Fruit fly (Drosophila melanogaster): ENCODE results near the gene CG15760.

CG15760 gene

DNA sequence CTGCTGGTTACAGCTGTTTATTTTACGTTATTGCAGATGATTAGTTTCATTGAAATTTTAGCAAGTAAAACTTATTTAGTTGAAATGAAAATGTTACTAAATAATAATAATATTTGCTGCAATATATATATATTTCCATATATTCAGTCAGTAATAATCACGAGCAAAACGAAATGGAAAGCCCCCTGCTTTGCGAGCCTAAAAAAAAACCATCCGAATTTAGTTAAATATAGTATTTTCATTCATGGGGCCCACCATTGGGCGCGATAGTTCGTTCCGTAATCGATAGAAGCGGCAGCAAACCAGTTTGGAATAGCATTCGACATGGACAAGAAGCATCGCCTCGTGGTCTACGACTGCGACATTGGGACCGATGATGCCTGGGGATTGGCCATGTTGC lies 13.2 kb downstream of the CG15760 start, which contains the start of gene CG11158:
CG11158 (plus strand) TSS at position 301 of the 400 bp plus-strand sequence.
- no peak for TF ChIP-seq noc (tag; optimal IDR thresholded peaks at IDR 0.05)

DNA sequence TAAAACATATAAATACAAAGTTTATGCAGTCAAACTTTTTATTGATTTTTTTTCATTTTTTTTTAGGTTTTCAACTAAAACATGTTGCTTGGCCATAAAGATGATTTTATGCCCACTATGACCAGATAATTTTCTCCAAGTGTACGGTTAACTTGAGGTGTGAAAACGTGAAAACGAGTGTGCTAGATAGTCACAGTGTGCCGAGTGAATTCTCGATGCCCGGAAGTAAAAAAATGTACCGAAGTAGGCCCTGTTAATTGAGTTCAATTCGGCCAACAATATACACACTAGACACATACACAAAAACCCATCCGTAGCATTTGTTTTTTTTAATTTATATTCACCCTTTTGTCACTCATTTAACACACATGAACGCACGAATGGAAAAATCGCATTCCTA lies 22.5 kb downstream of the CG15760 start, which contains the start of gene Nna1:
Nna1 (plus strand) TSS at position 301 of the 400 bp plus-strand sequence.
- TF ChIP-seq noc (tag; optimal IDR thresholded peaks at IDR 0.05) = no peak

DNA sequence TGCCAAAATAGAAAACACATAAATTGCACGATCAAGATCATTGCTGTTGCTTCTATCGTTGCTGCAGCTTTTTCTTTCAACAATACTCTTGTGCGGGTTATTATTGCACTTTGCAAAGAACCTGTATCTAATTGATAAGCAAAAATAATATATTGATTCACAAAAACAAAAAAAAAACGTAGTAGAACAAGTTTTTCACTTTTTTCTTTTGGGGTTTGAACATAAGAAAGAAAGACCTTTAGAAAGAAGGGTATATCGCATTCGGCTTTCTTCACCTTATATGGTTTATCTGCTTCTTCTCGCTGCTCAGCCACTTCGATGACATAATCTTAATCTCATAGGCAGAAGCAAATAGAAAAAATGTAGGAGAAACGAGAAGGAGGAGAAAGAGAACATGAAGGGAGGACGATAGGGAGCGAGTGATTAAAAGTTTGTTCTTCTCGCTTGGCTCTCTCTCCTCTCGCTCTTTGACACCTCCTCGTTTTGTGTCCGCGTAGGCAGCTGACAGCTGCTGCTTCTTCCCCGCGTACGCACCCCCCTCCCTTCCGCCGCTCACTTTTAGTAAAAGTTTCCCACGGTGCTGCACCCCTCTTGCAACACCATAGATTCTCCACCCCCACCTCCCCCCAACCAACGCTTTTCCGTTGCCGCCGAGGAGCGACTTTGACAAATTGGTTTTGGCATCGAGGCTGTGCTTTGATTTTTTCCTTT lies 29.4 kb downstream of the CG15760 start:
- TF ChIP-seq noc (tag; optimal IDR thresholded peaks at IDR 0.05) = no peak

DNA sequence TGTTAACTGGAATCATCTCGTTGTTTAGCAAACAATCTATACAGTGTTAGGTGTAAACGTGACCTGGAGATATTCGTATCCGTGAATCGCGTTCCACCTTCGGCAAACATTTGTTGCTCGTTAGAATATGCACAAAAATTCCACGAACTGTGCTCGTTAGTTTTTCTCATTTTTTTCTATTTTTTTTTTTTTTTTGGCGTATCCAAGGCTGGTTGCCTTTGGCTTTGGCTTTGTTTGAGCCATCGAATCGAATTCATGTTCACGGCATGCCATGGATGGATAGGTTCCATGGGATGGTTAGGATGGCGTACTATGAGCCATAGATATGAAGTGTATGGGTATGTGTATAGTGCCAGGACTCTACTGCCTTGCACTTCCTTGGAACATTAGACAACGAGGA lies 30.2 kb downstream of the CG15760 start:
- TF ChIP-seq noc (tag; optimal IDR thresholded peaks at IDR 0.05) = no peak

DNA sequence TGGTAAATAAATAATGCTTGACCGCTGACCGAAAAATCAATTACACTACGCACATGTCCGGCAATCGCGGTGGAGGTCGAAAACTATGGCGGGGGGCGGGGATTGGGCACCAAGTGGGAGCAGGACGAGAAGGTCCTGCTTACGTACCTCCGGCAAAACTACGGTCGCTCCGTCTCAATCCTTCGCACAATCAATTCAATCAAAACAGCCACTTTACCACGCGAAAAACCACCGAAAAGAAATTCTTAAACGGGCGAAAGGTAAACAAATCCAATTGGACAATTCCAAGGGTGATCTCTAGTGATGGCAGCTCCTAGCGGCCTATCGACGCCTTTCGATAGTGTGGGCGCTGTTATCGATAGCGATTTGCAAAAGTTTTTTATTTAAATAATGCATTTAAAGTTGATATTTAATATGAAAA lies 48.5 kb downstream of the CG15760 start, which contains the start of gene Nadsyn:
Nadsyn (minus strand) TSS at position 304 of the 421 bp plus-strand sequence.
- no peak for TF ChIP-seq noc (tag; optimal IDR thresholded peaks at IDR 0.05)

DNA sequence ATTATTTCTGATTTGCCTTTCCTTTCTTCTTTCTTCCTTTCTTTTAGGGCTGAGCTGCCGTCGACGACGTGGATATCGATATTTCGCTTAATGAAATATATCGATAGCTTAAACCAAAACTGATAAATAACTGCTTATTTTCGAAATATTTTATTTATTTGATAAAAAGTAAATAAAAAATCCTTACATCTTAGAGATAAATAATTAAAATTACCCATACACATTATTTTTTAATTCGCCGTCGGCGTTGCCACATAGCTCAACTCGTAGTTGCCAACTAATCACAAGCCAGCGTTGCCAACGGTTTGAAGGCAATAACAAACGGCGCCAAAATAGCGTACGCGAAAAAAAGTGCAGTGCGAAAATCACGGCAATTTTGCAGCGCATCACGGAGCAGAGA lies 52.4 kb downstream of the CG15760 start, which contains the start of the genes Mrgn1 and mus101:
Mrgn1 (minus strand) TSS at position 44 of the 400 bp plus-strand sequence.
mus101 (plus strand) TSS at position 313 of the 400 bp plus-strand sequence.
- TF ChIP-seq noc (tag; optimal IDR thresholded peaks at IDR 0.05) = no peak
